Fruit fly (Drosophila melanogaster): ENCODE measurements around the gene CG5355.

CG5355 gene

dm6 chr2L:10413251-10414127, at the start of gene CG5355, which contains the start of gene Klp31E:
Gene CG5355, minus strand, starts transcription at chr2L:10413463.
Gene Klp31E, plus strand, starts transcription at chr2L:10414017.
- no peak for TF ChIP-seq CG17801 (GFP tag; optimal IDR thresholded peaks at IDR 0.05; ENCODE audit: partially characterized antibody)

DNA sequence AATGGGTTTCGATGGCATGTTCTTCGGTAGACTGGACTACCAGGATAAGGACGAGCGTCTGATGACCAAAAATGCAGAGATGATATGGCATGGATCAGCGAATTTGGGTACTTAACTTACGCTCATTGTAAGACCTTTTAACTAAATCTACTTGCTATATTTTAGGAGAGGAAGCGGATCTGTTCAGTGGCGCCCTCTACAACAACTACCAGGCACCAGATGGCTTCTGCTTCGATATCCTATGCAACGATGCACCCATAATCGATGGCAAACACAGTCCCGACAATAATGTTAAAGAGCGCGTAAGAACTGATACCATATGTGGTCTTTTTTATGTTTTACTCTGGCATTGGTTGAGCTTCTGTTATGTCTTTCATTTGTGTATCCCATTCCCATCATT, 45.7 kb upstream of the CG5355 start:
- no peak for TF ChIP-seq CG17801 (GFP tag; optimal IDR thresholded peaks at IDR 0.05; ENCODE audit: partially characterized antibody)

- TF ChIP-seq CG17801 (GFP tag; optimal IDR thresholded peaks at IDR 0.05; ENCODE audit: partially characterized antibody) = peak; percentile 45
Observed at dm6 chr2L:10457191-10457899, 44.1 kb upstream of the CG5355 start, which contains the start of the genes LManI and LManII. Gene LManI, minus strand, starts transcription at chr2L:10457241. Gene LManII, plus strand, starts transcription at chr2L:10457658.

DNA sequence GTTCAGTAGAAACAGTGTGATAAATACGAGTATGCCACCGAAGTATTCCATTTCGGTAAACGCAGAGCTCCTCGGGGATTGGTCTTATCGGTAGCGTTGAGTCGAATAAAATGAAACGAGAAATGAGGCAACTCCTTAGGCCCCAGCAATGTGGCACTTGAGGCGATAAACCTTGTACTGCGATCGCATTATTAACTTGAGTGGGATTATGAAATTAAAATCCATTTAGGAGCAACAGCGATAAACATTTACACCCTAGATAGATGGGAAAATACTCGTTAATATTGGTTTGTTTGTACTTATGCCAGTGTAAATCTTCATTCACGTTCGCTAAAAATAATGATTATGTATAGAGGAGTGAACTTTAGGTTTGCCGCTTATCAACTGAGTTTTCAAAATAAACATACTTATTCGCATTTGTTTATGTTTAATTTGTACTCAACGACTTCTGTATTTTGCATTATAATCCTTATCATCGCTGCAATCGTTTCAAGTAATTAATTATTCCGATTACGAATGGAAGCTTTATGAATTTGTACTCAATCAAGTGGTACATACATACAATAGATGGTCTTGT, 42.8 kb upstream of the CG5355 start:
- TF ChIP-seq CG17801 (GFP tag; optimal IDR thresholded peaks at IDR 0.05; ENCODE audit: partially characterized antibody) = no peak

- TF ChIP-seq CG17801 (GFP tag; optimal IDR thresholded peaks at IDR 0.05; ENCODE audit: partially characterized antibody) = no peak
Observed at dm6 chr2L:10452296-10452695, 39.0 kb upstream of the CG5355 start, which contains the start of gene ppk10. Gene ppk10, minus strand, starts transcription at chr2L:10452396.

DNA sequence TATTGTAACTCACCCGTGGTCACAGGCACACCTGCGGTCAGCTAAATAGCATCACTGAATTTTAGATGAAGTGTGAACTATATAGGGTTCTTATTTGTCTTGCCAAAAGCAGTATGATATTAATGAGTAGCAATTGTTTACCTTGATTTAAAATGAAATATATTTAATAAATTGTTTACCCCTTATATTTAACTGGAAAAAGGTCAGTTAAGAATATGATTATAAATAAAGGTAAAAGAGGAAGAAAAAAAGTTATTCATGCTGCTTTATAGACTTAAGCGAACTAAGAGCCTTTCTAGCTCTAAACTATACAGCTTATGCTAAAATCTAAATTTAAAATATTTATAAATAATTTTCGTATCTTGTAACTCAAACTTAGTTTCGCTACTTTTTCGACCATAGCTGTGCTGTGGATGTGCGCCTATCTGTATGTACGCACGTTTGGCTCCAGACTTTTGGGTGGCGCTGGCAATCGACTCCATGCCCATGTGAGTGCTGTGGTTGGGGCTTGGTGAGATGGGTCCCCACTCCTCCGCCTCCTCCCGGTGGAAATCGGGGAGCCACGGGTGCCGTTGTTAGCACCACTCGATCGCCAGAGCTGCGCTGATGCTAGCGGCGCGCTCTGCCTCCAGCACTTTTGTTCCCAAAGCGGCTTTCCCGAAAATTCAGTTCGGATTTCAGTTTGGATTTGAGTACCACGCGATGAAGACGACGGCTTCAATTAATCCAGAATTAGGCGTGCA, 29.0 kb upstream of the CG5355 start, which contains the start of gene loh:
Gene loh (plus strand): TSS at position 487 of the 743 bp plus-strand sequence.
- no peak for TF ChIP-seq CG17801 (GFP tag; optimal IDR thresholded peaks at IDR 0.05; ENCODE audit: partially characterized antibody)

- TF ChIP-seq CG17801 (GFP tag; optimal IDR thresholded peaks at IDR 0.05; ENCODE audit: partially characterized antibody) = peak; percentile 31
Observed at dm6 chr2L:10439174-10439573, 25.9 kb upstream of the CG5355 start, which contains the start of gene Nse4. Gene Nse4, plus strand, starts transcription at chr2L:10439440.

- peak; percentile 29 for TF ChIP-seq CG17801 (GFP tag; optimal IDR thresholded peaks at IDR 0.05; ENCODE audit: partially characterized antibody)
Observed at dm6 chr2L:10437317-10437716, 24.1 kb upstream of the CG5355 start, which contains the start of gene STUB1. Gene STUB1, plus strand, starts transcription at chr2L:10437548.

DNA sequence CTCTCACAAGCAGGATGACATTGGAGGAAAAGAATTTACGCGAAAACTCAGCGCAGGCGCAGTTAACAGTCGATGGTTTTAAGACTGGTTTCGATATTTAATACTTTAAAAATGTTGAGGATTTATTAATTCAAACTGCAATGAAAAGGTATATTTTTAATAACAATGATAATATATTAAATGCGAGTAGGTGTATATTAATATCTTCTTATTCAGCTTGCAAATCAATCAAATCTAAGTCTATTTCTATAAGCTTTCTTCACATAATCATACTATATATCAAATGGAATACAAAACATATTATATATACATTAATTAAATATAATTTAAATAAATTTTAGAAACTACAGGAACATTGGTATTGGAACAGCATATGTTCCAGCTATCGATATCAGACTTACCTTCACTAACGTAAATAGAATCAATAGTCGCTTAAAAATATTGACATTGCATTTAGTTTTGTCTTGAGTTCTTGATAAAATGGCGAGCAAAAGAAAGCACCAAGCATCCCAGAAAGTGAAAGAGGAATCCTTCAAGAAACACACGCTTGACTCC, 22.4 kb upstream of the CG5355 start, which contains the start of the genes TBC1D16 and holn1:
Gene TBC1D16 (minus strand): TSS at position 51 of the 555 bp plus-strand sequence.
Gene holn1 (plus strand): TSS at position 390 of the 555 bp plus-strand sequence.
- TF ChIP-seq CG17801 (GFP tag; optimal IDR thresholded peaks at IDR 0.05; ENCODE audit: partially characterized antibody) = no peak

dm6 chr2L:10430802-10431476, 17.7 kb upstream of the CG5355 start, which contains the start of the genes Bug22 and TfIIB:
Gene Bug22, minus strand, starts transcription at chr2L:10430918.
Gene TfIIB, plus strand, starts transcription at chr2L:10431338.
- TF ChIP-seq CG17801 (GFP tag; optimal IDR thresholded peaks at IDR 0.05; ENCODE audit: partially characterized antibody) = peak; percentile 46

DNA sequence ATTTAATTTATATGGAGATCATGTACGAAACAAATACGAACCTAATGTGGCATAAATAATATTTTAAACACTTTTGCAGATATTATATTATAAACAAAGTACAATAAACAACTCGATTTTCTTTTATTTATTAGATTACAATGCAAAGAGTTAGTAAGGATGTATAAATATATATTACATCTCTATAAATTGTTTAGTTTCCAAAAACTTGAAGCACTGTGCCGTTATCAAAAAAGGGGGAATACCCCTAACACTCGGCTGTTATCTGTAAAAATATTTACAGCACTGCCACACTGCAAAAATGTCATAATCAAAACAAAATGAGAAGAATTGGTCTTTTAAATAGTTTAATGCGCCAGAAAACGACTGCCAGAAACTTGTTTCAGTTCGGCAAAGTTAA, 15.3 kb upstream of the CG5355 start, which contains the start of gene CG5188:
Gene CG5188 (plus strand): TSS at position 302 of the 400 bp plus-strand sequence.
- peak; percentile 17 for TF ChIP-seq CG17801 (GFP tag; optimal IDR thresholded peaks at IDR 0.05; ENCODE audit: partially characterized antibody)

dm6 chr2L:10426534-10427048, 13.3 kb upstream of the CG5355 start, which contains the start of the genes SmB and KdelR:
Gene SmB, minus strand, starts transcription at chr2L:10426627.
Gene KdelR, plus strand, starts transcription at chr2L:10426887.
- TF ChIP-seq CG17801 (GFP tag; optimal IDR thresholded peaks at IDR 0.05; ENCODE audit: partially characterized antibody) = peak; percentile 79

DNA sequence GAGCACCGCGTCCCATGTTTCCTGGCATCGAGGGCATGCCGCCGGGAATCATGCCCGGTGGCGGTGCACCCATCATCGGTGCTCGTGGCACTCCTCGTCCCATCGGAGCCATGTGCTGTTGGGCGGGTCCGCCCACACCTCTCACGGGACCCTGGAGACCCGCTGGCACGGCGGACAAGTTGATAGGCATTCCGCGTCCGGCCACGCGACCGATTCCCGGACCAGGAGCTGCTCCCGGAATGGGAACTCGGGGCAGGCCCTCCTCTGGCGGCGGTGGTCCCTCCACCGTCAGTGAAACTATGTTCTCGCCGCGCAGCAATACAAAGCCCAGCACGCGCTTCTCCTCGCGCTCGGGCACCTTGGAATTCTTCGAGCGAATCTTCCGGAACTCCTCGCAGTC, 12.3 kb upstream of the CG5355 start:
- TF ChIP-seq CG17801 (GFP tag; optimal IDR thresholded peaks at IDR 0.05; ENCODE audit: partially characterized antibody) = no peak
